Worm (Caenorhabditis elegans) whole organism, L4/young adult: ENCODE data around the gene math-25.

Experiments
- W03F9.2 ChIP-seq: fragments of 150-350 bp; optimal IDR thresholded peaks from 2 replicates; lab custom pipeline; 2014; ENCODE audit warnings: missing biosample characterization, missing genetic modification characterization
- dao-5 ChIP-seq: sonication (generic microtip); optimal IDR thresholded peaks from 2 replicates; lab custom pipeline; 2016; ENCODE audit warnings: missing genotype, missing genetic modification characterization, moderate library complexity, missing compliant biosample characterization
- him-1 ChIP-seq: sonication (generic microtip); optimal IDR thresholded peaks from 2 replicates; lab custom pipeline; 2016; ENCODE audit warnings: missing genotype, missing genetic modification reagents, missing genetic modification characterization, missing compliant biosample characterization

The math-25 gene

DNA sequence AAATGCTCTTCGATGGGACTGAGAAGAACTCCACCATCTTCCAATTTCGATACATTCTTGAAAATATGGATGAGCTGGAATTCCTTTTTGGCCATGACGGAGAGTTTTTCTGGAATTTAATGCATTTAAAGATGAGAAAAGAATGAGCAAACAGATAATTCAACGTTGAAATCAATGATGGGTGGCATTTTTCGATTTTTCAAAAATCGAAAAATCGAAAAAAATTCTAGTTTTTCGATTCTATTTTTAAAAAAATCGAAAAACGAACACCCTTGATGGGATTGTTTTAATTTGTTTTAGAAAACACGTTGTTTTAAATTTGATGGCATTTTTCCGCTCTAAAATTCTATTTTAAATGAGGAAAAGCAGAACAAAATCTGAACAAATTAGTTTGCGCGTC is 16.9 kb downstream of the math-25 start, which contains the start of gene math-31:
TSS of gene math-31 (minus strand) at position 101 of the 400 bp plus-strand sequence.
- TF ChIP-seq dao-5 (tag; lab: Kevin White, UChicago) (no peak), him-1 (tag; lab: Kevin White, UChicago) (no peak)

ce11 chrII:1917862-1918261 is 22.0 kb downstream of the math-25 start, which contains the start of gene bath-4:
Gene bath-4, minus strand, starts transcription at chrII:1917962.
- no peak for TF ChIP-seq him-1 (tag; lab: Kevin White, UChicago)
- TF ChIP-seq dao-5 (tag; lab: Kevin White, UChicago), result no peak
- no peak for TF ChIP-seq W03F9.2 (tag; lab: Kevin White, UChicago)

ce11 chrII:1921018-1921417 is 25.2 kb downstream of the math-25 start, which contains the start of gene bath-7:
Gene bath-7, minus strand, starts transcription at chrII:1921118.
- no peak for TF ChIP-seq W03F9.2 (tag; lab: Kevin White, UChicago)
- TF ChIP-seq him-1 (tag; lab: Kevin White, UChicago), result no peak
- no peak for TF ChIP-seq dao-5 (tag; lab: Kevin White, UChicago)

- TF ChIP-seq him-1 (tag; lab: Kevin White, UChicago), result no peak
- no peak for TF ChIP-seq W03F9.2 (tag; lab: Kevin White, UChicago)
- TF ChIP-seq dao-5 (tag; lab: Kevin White, UChicago), result no peak
Observed at ce11 chrII:1922665-1923187, 26.9 kb downstream of the math-25 start, which contains the start of the genes bath-2 and F52C6.4. Gene bath-2, minus strand, starts transcription at chrII:1922765. Gene F52C6.4, plus strand, starts transcription at chrII:1923137.

- TF ChIP-seq dao-5 (tag; lab: Kevin White, UChicago) (no peak), W03F9.2 (tag; lab: Kevin White, UChicago) (no peak), him-1 (tag; lab: Kevin White, UChicago) (no peak)
Observed at ce11 chrII:1924459-1924858, 28.6 kb downstream of the math-25 start, which contains the start of gene F52C6.3. Gene F52C6.3, plus strand, starts transcription at chrII:1924759.

- TF ChIP-seq W03F9.2 (tag; lab: Kevin White, UChicago) (no peak), him-1 (tag; lab: Kevin White, UChicago) (no peak), dao-5 (tag; lab: Kevin White, UChicago) (no peak)
Observed at ce11 chrII:1926162-1926561, 30.3 kb downstream of the math-25 start, which contains the start of gene F52C6.2. Gene F52C6.2, plus strand, starts transcription at chrII:1926462.

- TF ChIP-seq W03F9.2 (tag; lab: Kevin White, UChicago) (no peak), him-1 (tag; lab: Kevin White, UChicago) (no peak)
Observed at ce11 chrII:1928578-1928977, 32.7 kb downstream of the math-25 start.

DNA sequence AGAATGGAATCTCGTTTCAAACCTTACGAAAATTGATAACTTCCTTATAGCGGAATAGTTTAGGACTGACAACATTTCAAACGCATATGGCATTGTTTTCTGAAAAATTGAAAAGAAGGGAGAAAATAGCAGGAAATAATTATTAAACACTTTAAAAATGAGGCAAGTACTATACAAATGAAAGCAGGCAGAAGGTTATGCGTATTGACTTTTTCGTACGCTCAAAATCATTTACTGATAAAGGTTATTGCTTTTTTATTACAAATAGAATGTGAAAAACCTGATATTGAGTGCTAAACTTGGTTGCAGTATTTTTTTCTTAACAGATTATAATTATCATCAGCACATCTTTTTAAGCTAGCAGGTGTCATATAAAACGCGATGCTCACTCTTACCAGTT is 43.8 kb downstream of the math-25 start, which contains the start of gene ZK250.13:
TSS of gene ZK250.13 (minus strand) at position 101 of the 400 bp plus-strand sequence.
- no peak for TF ChIP-seq him-1 (tag; lab: Kevin White, UChicago)
- TF ChIP-seq dao-5 (tag; lab: Kevin White, UChicago), result no peak
- TF ChIP-seq W03F9.2 (tag; lab: Kevin White, UChicago), result no peak

- TF ChIP-seq dao-5 (tag; lab: Kevin White, UChicago), result no peak
- no peak for TF ChIP-seq W03F9.2 (tag; lab: Kevin White, UChicago)
- TF ChIP-seq him-1 (tag; lab: Kevin White, UChicago), result no peak
Observed at ce11 chrII:1945093-1945492, 49.2 kb downstream of the math-25 start, which contains the start of gene ZK250.14. Gene ZK250.14, minus strand, starts transcription at chrII:1945193.

DNA sequence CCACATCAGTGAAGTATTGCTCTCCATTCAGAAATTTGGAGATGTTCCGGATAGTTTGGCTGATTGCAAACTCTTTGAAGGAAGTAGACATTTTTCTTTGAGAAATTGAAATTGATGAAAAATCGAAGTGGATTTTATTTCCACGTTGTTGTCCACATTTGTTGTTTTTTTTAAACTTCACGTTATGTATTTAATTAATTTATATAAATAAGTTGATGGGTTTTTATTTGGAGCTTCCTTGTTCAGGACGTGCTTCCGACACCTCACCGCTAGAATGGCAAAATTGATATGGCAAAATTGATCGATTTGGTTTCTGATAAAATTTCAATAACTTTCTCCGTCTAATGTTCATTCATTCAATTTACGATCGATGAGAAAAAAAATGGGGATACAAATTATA is 50.6 kb downstream of the math-25 start, which contains the start of gene math-48:
TSS of gene math-48 (minus strand) at position 101 of the 400 bp plus-strand sequence.
- TF ChIP-seq W03F9.2 (tag; lab: Kevin White, UChicago), result no peak
- no peak for TF ChIP-seq dao-5 (tag; lab: Kevin White, UChicago)
- no peak for TF ChIP-seq him-1 (tag; lab: Kevin White, UChicago)
